Worm (Caenorhabditis elegans) whole organism, young adult: ENCODE data around the gene hmg-1.2.

Source experiments
- B0336.3 ChIP-seq: fragments of 200-800 bp; sonication (Bioruptor generic); IDR thresholded peaks from 2 replicates; pipeline ENCODE4 v1.3.6; 2022; ENCODE audit warnings: missing genetic modification characterization, missing compliant biosample characterization
- C17E4.6 ChIP-seq: fragments of 200-800 bp; sonication (Bioruptor generic); IDR thresholded peaks from 2 replicates; pipeline ENCODE4 v1.3.6; 2022; ENCODE audit warnings: missing genetic modification reagents, missing genetic modification characterization, missing compliant biosample characterization
- D2030.7 ChIP-seq: fragments of 200-800 bp; sonication (Bioruptor generic); IDR thresholded peaks from 2 replicates; pipeline ENCODE4 v1.3.6; 2022; ENCODE audit warnings: missing genetic modification reagents, missing genetic modification characterization, missing compliant biosample characterization
- F33H1.4 ChIP-seq: fragments of 200-800 bp; sonication (Bioruptor generic); IDR thresholded peaks from 2 replicates; pipeline ENCODE4 v1.3.6; 2022; ENCODE audit warnings: missing genetic modification reagents, missing genetic modification characterization, missing compliant biosample characterization
- F39B2.1 ChIP-seq: fragments of 200-800 bp; sonication (Bioruptor generic); IDR thresholded peaks from 2 replicates; pipeline ENCODE4 v1.3.6; 2022; ENCODE audit warnings: missing genetic modification reagents, missing genetic modification characterization, missing compliant biosample characterization
- ama-1 ChIP-seq, 3 experiments: fragments of 150-350 bp in 1 of 3; sonication (generic microtip) in 2 of 3; optimal IDR thresholded peaks; 2 replicates each; lab custom pipeline; 2014 to 2018; ENCODE audit warnings: missing biosample characterization in 2 of 3, missing genetic modification characterization in 2 of 3, missing genetic modification reagents in 2 of 3
- attf-3 ChIP-seq: fragments of 200-800 bp; sonication (Bioruptor generic); conservative IDR thresholded peaks from 2 replicates; pipeline ENCODE4 v1.3.6; 2022; ENCODE audit warnings: missing genetic modification reagents, missing genetic modification characterization, missing compliant biosample characterization
- ceh-58 ChIP-seq: fragments of 200-800 bp; sonication (Bioruptor generic); IDR thresholded peaks from 2 replicates; pipeline ENCODE4 v1.3.6; 2022; ENCODE audit warnings: missing genetic modification characterization, missing compliant biosample characterization
- efl-1 ChIP-seq: fragments of 150-350 bp; optimal IDR thresholded peaks from 2 replicates; lab custom pipeline; 2014; ENCODE audit warnings: missing biosample characterization, missing genetic modification reagents, missing genetic modification characterization
- egl-44 ChIP-seq: fragments of 200-800 bp; sonication (Bioruptor generic); IDR thresholded peaks from 2 replicates; pipeline ENCODE4 v1.3.6; 2022; ENCODE audit warnings: missing genetic modification reagents, missing genetic modification characterization, missing compliant biosample characterization
- ekl-4 ChIP-seq: fragments of 200-800 bp; sonication (Bioruptor generic); IDR thresholded peaks from 2 replicates; pipeline ENCODE4 v1.3.6; 2022; ENCODE audit warnings: missing genetic modification reagents, missing genetic modification characterization, missing compliant biosample characterization
- hlh-26 ChIP-seq: fragments of 200-800 bp; sonication (Bioruptor generic); conservative IDR thresholded peaks from 2 replicates; pipeline ENCODE4 v1.3.6; 2022; ENCODE audit warnings: missing genetic modification reagents, missing genetic modification characterization, missing compliant biosample characterization
- hmg-20 ChIP-seq: fragments of 200-800 bp; sonication (Bioruptor generic); IDR thresholded peaks from 2 replicates; pipeline ENCODE4 v1.3.6; 2022; ENCODE audit warnings: missing genetic modification reagents, missing genetic modification characterization, missing compliant biosample characterization
- hrde-1 ChIP-seq: sonication (generic microtip); optimal IDR thresholded peaks from 2 replicates; lab custom pipeline; 2016; ENCODE audit warnings: missing genetic modification characterization, mild to moderate bottlenecking, missing compliant biosample characterization, moderate library complexity, missing genotype, missing genetic modification reagents, borderline replicate concordance
- lin-40 ChIP-seq: sonication (generic microtip); optimal IDR thresholded peaks from 2 replicates; lab custom pipeline; 2016; ENCODE audit warnings: missing genetic modification characterization, mild to moderate bottlenecking, missing compliant biosample characterization, missing genotype, missing genetic modification reagents
- madf-6 ChIP-seq: fragments of 200-800 bp; sonication (Bioruptor generic); IDR thresholded peaks from 2 replicates; pipeline ENCODE4 v1.3.6; 2022; ENCODE audit warnings: missing genetic modification reagents, missing genetic modification characterization, missing compliant biosample characterization
- mel-28 ChIP-seq: sonication (generic microtip); optimal IDR thresholded peaks from 2 replicates; lab custom pipeline; 2016; ENCODE audit warnings: borderline replicate concordance, mild to moderate bottlenecking, missing genetic modification characterization, missing compliant biosample characterization
- nfya-1 ChIP-seq: sonication (generic microtip); optimal IDR thresholded peaks from 2 replicates; lab custom pipeline; 2017; ENCODE audit warnings: antibody characterized with exemption, missing compliant biosample characterization, missing genetic modification characterization, borderline replicate concordance; ENCODE audit not compliant: insufficient read depth
- nfyb-1 ChIP-seq: fragments of 200-800 bp; sonication (Bioruptor generic); IDR thresholded peaks from 2 replicates; pipeline ENCODE4 v1.3.6; 2022; ENCODE audit warnings: missing genetic modification reagents, missing genetic modification characterization, missing compliant biosample characterization
- snpc-3.4 ChIP-seq: sonication (generic microtip); optimal IDR thresholded peaks from 2 replicates; lab custom pipeline; 2017; ENCODE audit warnings: missing genetic modification characterization, mild to moderate bottlenecking, missing compliant biosample characterization, antibody characterized with exemption, moderate library complexity, missing genotype, missing genetic modification reagents
- sptf-2 ChIP-seq: fragments of 200-800 bp; sonication (Bioruptor generic); optimal IDR thresholded peaks from 2 replicates; lab custom pipeline; 2018; ENCODE audit warnings: mild to moderate bottlenecking, missing genetic modification characterization, missing compliant biosample characterization
- unc-62 ChIP-seq: fragments of 150-350 bp; optimal IDR thresholded peaks from 2 replicates; lab custom pipeline; 2014; ENCODE audit warnings: missing biosample characterization, missing genetic modification reagents, missing genetic modification characterization

The hmg-1.2 gene

ce11 chrIII:6324139-6324538, 44.0 kb downstream of the hmg-1.2 start, which contains the start of gene C56G2.5:
Gene C56G2.5, minus strand, starts transcription at chrIII:6324239.
- TF ChIP-seq hlh-26 (GFP tag; lab: Robert Waterston, UW) (no peak), snpc-3.4 (tag; lab: Kevin White, UChicago) (no peak), F33H1.4 (GFP tag; lab: Robert Waterston, UW) (no peak), C17E4.6 (GFP tag; lab: Robert Waterston, UW) (no peak), F39B2.1 (GFP tag; lab: Robert Waterston, UW) (no peak), mel-28 (tag; lab: Kevin White, UChicago) (no peak), ekl-4 (GFP tag; lab: Robert Waterston, UW) (no peak), D2030.7 (GFP tag; lab: Robert Waterston, UW) (no peak), lin-40 (tag; lab: Kevin White, UChicago) (no peak), hmg-20 (GFP tag; lab: Robert Waterston, UW) (no peak), unc-62 (GFP tag; lab: Kevin White, UChicago) (no peak), ceh-58 (GFP tag; lab: Robert Waterston, UW) (no peak)

- TF ChIP-seq attf-3 (GFP tag; lab: Robert Waterston, UW) (no peak), madf-6 (no peak), egl-44 (GFP tag; lab: Robert Waterston, UW) (no peak), nfya-1 (tag; lab: Kevin White, UChicago) (no peak), ama-1 (optimal IDR thresholded peaks at IDR 0.05; lab: Kevin White, UChicago) (no peak), ama-1 (GFP tag; optimal IDR thresholded peaks at IDR 0.05; lab: Kevin White, UChicago) (no peak), nfyb-1 (GFP tag; lab: Robert Waterston, UW) (no peak), efl-1 (GFP tag; lab: Kevin White, UChicago) (no peak), hrde-1 (tag; lab: Kevin White, UChicago) (no peak), mel-28 (tag; lab: Kevin White, UChicago) (no peak), D2030.7 (GFP tag; lab: Robert Waterston, UW) (no peak), ekl-4 (GFP tag; lab: Robert Waterston, UW) (no peak), C17E4.6 (GFP tag; lab: Robert Waterston, UW) (no peak), B0336.3 (no peak), sptf-2 (GFP tag; lab: Kevin White, UChicago) (no peak)
These were observed 51.1 kb downstream of the hmg-1.2 start, which contains the start of gene C56G2.4 for ce11 chrIII:6331211-6331782. Gene C56G2.4, plus strand, starts transcription at chrIII:6331732.
